Worm (Caenorhabditis elegans): ENCODE measurements around the gene K09C6.7.
"Not testable (repeated sequence)": the region's sequence is repeated elsewhere in the genome, so short reads cannot be mapped to it uniquely, and the experiment has no call there.

The K09C6.7 gene

ce11 chrV:838984-839471, at the start of gene K09C6.7, which contains the start of gene K09C6.10:
Gene K09C6.7, minus strand, starts transcription at chrV:839084.
Gene K09C6.10, plus strand, starts transcription at chrV:839421.
- not testable (repeated sequence) for TF ChIP-seq him-1, W03F9.2, dao-5 (tag; optimal IDR thresholded peaks at IDR 0.05)

- no peak for TF ChIP-seq dao-5 (tag; optimal IDR thresholded peaks at IDR 0.05)
These were observed 45.4 kb upstream of the K09C6.7 start, which contains the start of gene srj-38 for ce11 chrV:884324-884723. Gene srj-38, minus strand, starts transcription at chrV:884424.

- TF ChIP-seq W03F9.2 (tag; optimal IDR thresholded peaks at IDR 0.05) (no peak), him-1 (tag; optimal IDR thresholded peaks at IDR 0.05) (no peak), dao-5 (tag; optimal IDR thresholded peaks at IDR 0.05) (no peak)
These were observed 40.3 kb upstream of the K09C6.7 start, which contains the start of gene srg-53 for ce11 chrV:879171-879570. Gene srg-53, plus strand, starts transcription at chrV:879471.

ce11 chrV:878567-878966, 39.7 kb upstream of the K09C6.7 start, which contains the start of gene T02B11.8:
Gene T02B11.8, minus strand, starts transcription at chrV:878667.
- no peak for TF ChIP-seq him-1 (tag; optimal IDR thresholded peaks at IDR 0.05)
- no peak for TF ChIP-seq dao-5 (tag; optimal IDR thresholded peaks at IDR 0.05)
- TF ChIP-seq W03F9.2 (tag; optimal IDR thresholded peaks at IDR 0.05): no peak

ce11 chrV:875945-876344, 37.1 kb upstream of the K09C6.7 start, which contains the start of gene T02B11.9:
Gene T02B11.9, plus strand, starts transcription at chrV:876245.
- TF ChIP-seq dao-5 (tag; optimal IDR thresholded peaks at IDR 0.05) (no peak), him-1 (tag; optimal IDR thresholded peaks at IDR 0.05) (no peak), W03F9.2 (tag; optimal IDR thresholded peaks at IDR 0.05) (no peak)

- TF ChIP-seq dao-5 (tag; optimal IDR thresholded peaks at IDR 0.05): no peak
- TF ChIP-seq W03F9.2 (tag; optimal IDR thresholded peaks at IDR 0.05): no peak
- no peak for TF ChIP-seq him-1 (tag; optimal IDR thresholded peaks at IDR 0.05)
These were observed 32.1 kb upstream of the K09C6.7 start, which contains the start of gene T02B11.4 for ce11 chrV:871029-871428. Gene T02B11.4, minus strand, starts transcription at chrV:871129.

- TF ChIP-seq him-1 (tag; optimal IDR thresholded peaks at IDR 0.05): no peak
- no peak for TF ChIP-seq W03F9.2 (tag; optimal IDR thresholded peaks at IDR 0.05)
- no peak for TF ChIP-seq dao-5 (tag; optimal IDR thresholded peaks at IDR 0.05)
These were observed 27.8 kb upstream of the K09C6.7 start, which contains the start of gene T02B11.3 for ce11 chrV:866729-867128. Gene T02B11.3, minus strand, starts transcription at chrV:866829.

ce11 chrV:858841-859456, 20.1 kb upstream of the K09C6.7 start:
- TF ChIP-seq him-1 (tag; optimal IDR thresholded peaks at IDR 0.05): no peak

- no peak for TF ChIP-seq him-1 (tag; optimal IDR thresholded peaks at IDR 0.05)
- no peak for TF ChIP-seq dao-5 (tag; optimal IDR thresholded peaks at IDR 0.05)
- TF ChIP-seq W03F9.2 (tag; optimal IDR thresholded peaks at IDR 0.05): no peak
These were observed 17.7 kb upstream of the K09C6.7 start, which contains the start of gene K09C6.2 for ce11 chrV:856549-856948. Gene K09C6.2, plus strand, starts transcription at chrV:856849.

- TF ChIP-seq W03F9.2 (tag; optimal IDR thresholded peaks at IDR 0.05) (no peak), dao-5 (tag; optimal IDR thresholded peaks at IDR 0.05) (no peak), him-1 (tag; optimal IDR thresholded peaks at IDR 0.05) (no peak)
These were observed 16.1 kb upstream of the K09C6.7 start, which contains the start of gene K09C6.9 for ce11 chrV:854966-855365. Gene K09C6.9, minus strand, starts transcription at chrV:855066.

- no peak for TF ChIP-seq dao-5 (tag; optimal IDR thresholded peaks at IDR 0.05)
These were observed 13.3 kb upstream of the K09C6.7 start, which contains the start of gene K09C6.3 for ce11 chrV:852184-852583. Gene K09C6.3, plus strand, starts transcription at chrV:852484.

- TF ChIP-seq him-1 (tag; optimal IDR thresholded peaks at IDR 0.05) (no peak), W03F9.2 (tag; optimal IDR thresholded peaks at IDR 0.05) (no peak), dao-5 (tag; optimal IDR thresholded peaks at IDR 0.05) (no peak)
These were observed 10.6 kb upstream of the K09C6.7 start, which contains the start of gene srbc-12 for ce11 chrV:849512-849911. Gene srbc-12, plus strand, starts transcription at chrV:849812.

- TF ChIP-seq dao-5 (tag; optimal IDR thresholded peaks at IDR 0.05): no peak
- TF ChIP-seq him-1 (tag; optimal IDR thresholded peaks at IDR 0.05): no peak
- no peak for TF ChIP-seq W03F9.2 (tag; optimal IDR thresholded peaks at IDR 0.05)
These were observed 10.2 kb upstream of the K09C6.7 start for ce11 chrV:849042-849441.

- TF ChIP-seq dao-5 (tag; optimal IDR thresholded peaks at IDR 0.05): no peak
- TF ChIP-seq W03F9.2 (tag; optimal IDR thresholded peaks at IDR 0.05): no peak
- no peak for TF ChIP-seq him-1 (tag; optimal IDR thresholded peaks at IDR 0.05)
These were observed 8.6 kb upstream of the K09C6.7 start, which contains the start of gene srbc-13 for ce11 chrV:847521-847920. Gene srbc-13, plus strand, starts transcription at chrV:847821.
